Worm (Caenorhabditis elegans) whole organism, L2 larva: ENCODE measurements around the gene nth-1.

Experiments
- ZK546.5 ChIP-seq: sonication (generic microtip); optimal IDR thresholded peaks from 2 replicates; lab custom pipeline; 2017; ENCODE audit warnings: missing biosample characterization, missing genetic modification characterization
- ama-1 ChIP-seq: fragments of 150-350 bp; optimal IDR thresholded peaks from 2 replicates; lab custom pipeline; 2018; ENCODE audit warnings: inconsistent platforms
- ceh-82 ChIP-seq: fragments of 150-350 bp; optimal IDR thresholded peaks from 2 replicates; lab custom pipeline; 2014; ENCODE audit warnings: missing biosample characterization, missing genetic modification characterization
- nhr-11 ChIP-seq: fragments of 150-350 bp; optimal IDR thresholded peaks from 2 replicates; lab custom pipeline; 2014; ENCODE audit warnings: missing biosample characterization, missing genetic modification characterization
- nhr-12 ChIP-seq: fragments of 150-350 bp; optimal IDR thresholded peaks from 2 replicates; lab custom pipeline; 2014; ENCODE audit warnings: missing biosample characterization, missing genetic modification characterization
- ztf-4 ChIP-seq: fragments of 150-350 bp; optimal IDR thresholded peaks from 2 replicates; lab custom pipeline; 2014; ENCODE audit warnings: missing biosample characterization, missing genetic modification characterization

DNA sequence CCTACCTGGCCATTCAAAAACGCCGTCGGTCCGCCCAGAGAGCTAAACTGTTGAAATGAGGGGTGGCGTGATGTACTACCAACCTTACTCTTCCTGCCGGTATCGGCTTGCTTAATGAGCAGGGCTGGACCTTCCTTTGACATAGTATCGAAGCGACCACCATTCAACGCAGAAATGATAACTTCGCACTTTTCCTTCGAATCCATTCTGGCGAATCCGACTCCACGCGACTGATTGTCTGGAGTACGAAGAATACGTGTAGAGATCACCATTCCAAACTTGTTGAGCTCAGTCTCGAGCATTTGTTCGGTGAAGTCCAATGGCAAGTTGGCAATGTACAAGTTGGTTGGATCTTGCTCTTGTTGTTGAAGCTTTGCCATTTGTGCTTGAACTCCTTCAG is 15.8 kb downstream of the nth-1 start:
- TF ChIP-seq ztf-4 (tag; lab: Kevin White, UChicago), result no peak
- no peak for TF ChIP-seq nhr-12
- TF ChIP-seq ceh-82 (tag; lab: Kevin White, UChicago), result no peak
- TF ChIP-seq ZK546.5 (tag; lab: Kevin White, UChicago), result no peak
- no peak for TF ChIP-seq nhr-11 (tag; lab: Kevin White, UChicago)
- no peak for TF ChIP-seq ama-1 (lab: Kevin White, UChicago)
